Worm (Caenorhabditis elegans) whole organism, L2 larva: ENCODE data around the gene gmap-2.

ENCODE experiments used
- ZK546.5 ChIP-seq: sonication (generic microtip); optimal IDR thresholded peaks from 2 replicates; lab custom pipeline; 2017; ENCODE audit warnings: missing biosample characterization, missing genetic modification characterization
- dmd-4 ChIP-seq: sonication (generic microtip); optimal IDR thresholded peaks from 2 replicates; lab custom pipeline; 2017; ENCODE audit warnings: missing biosample characterization, missing genetic modification characterization
- elt-3 ChIP-seq: sonication (generic microtip); optimal IDR thresholded peaks from 2 replicates; lab custom pipeline; 2017; ENCODE audit warnings: missing biosample characterization, missing genetic modification characterization
- fos-1 ChIP-seq: fragments of 150-350 bp; optimal IDR thresholded peaks from 2 replicates; lab custom pipeline; 2014; ENCODE audit warnings: missing biosample characterization, missing genetic modification characterization
- lin-13 ChIP-seq: fragments of 150-350 bp; optimal IDR thresholded peaks from 2 replicates; lab custom pipeline; 2014; ENCODE audit warnings: missing biosample characterization, missing genetic modification reagents, missing genetic modification characterization
- lin-39 ChIP-seq: fragments of 150-350 bp; optimal IDR thresholded peaks from 2 replicates; lab custom pipeline; 2014; ENCODE audit warnings: missing biosample characterization, missing genetic modification reagents, missing genetic modification characterization
- lsy-2 ChIP-seq, 2 experiments: fragments of 150-350 bp in 1 of 2; sonication (generic microtip) in 1 of 2; optimal IDR thresholded peaks; 2 replicates each; lab custom pipeline; 2014 to 2017; ENCODE audit warnings: missing biosample characterization in 2 of 2, missing genetic modification characterization in 2 of 2
- nhr-129 ChIP-seq: fragments of 150-350 bp; optimal IDR thresholded peaks from 2 replicates; lab custom pipeline; 2014; ENCODE audit warnings: missing biosample characterization, missing genetic modification characterization
- nhr-21 ChIP-seq: fragments of 150-350 bp; optimal IDR thresholded peaks from 2 replicates; lab custom pipeline; 2014; ENCODE audit warnings: missing biosample characterization, missing genetic modification characterization
- nhr-25 ChIP-seq: fragments of 150-350 bp; sonication (generic microtip); optimal IDR thresholded peaks from 3 replicates; lab custom pipeline; 2014; ENCODE audit warnings: missing biosample characterization, missing genetic modification characterization
- sem-4 ChIP-seq: fragments of 150-350 bp; optimal IDR thresholded peaks from 2 replicates; lab custom pipeline; 2014; ENCODE audit warnings: missing biosample characterization, missing genetic modification reagents, missing genetic modification characterization
- unc-62 ChIP-seq: fragments of 150-350 bp; optimal IDR thresholded peaks from 2 replicates; lab custom pipeline; 2014; ENCODE audit warnings: missing biosample characterization, missing genetic modification reagents, missing genetic modification characterization

- TF ChIP-seq lin-39 (tag; lab: Kevin White, UChicago) (no peak), fos-1 (tag; lab: Kevin White, UChicago) (no peak), nhr-21 (no peak), lin-13 (no peak), elt-3 (tag; lab: Kevin White, UChicago) (no peak), nhr-129 (tag; lab: Kevin White, UChicago) (no peak), unc-62 (GFP tag; lab: Kevin White, UChicago) (no peak), sem-4 (tag; lab: Kevin White, UChicago) (no peak), ZK546.5 (tag; lab: Kevin White, UChicago) (no peak), nhr-25 (no peak), lsy-2 (tag; optimal IDR thresholded peaks at IDR 0.05; lab: Kevin White, UChicago) (no peak), dmd-4 (tag; lab: Kevin White, UChicago) (no peak)
These were observed 5.5 kb downstream of the gmap-2 start for ce11 chrX:12937521-12937920.
